Fruit fly (Drosophila melanogaster): Measurements from ENCODE around the gene CG32202.

DNA sequence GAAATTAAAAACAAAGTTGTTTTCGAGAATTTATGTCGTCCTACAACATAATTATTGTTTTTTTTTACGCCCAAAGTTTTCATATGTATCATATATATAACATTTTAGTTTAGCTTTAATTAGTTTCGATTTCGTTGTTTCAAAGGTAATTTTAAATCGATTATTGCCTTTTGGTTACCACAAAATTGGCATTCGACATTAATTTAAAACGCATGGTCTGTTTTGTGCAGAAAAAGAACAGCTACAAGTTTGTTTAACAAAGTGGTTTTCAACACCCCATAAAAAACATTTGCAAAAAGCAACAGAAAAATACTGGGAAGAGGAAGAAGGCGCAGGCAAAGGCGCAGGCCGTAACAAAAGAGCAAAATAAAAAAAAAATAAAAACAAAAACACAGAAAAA is 43.5 kb upstream of the CG32202 start:
- TF ChIP-seq Sin3A (optimal IDR thresholded peaks at IDR 0.05) = no peak
- no peak for TF ChIP-seq psq (optimal IDR thresholded peaks at IDR 0.05)
- no peak for TF ChIP-seq insv (optimal IDR thresholded peaks at IDR 0.05)
- TF ChIP-seq h (optimal IDR thresholded peaks at IDR 0.05) = no peak

Measured in Kc167 (cell line).